Worm (Caenorhabditis elegans) whole organism, L3 larva: ENCODE results near the gene R05A10.8.

Source experiments
- elt-1 ChIP-seq: fragments of 150-350 bp; optimal IDR thresholded peaks from 2 replicates; lab custom pipeline; 2014; ENCODE audit warnings: missing biosample characterization, missing genetic modification characterization
- fos-1 ChIP-seq: fragments of 150-350 bp; optimal IDR thresholded peaks from 2 replicates; lab custom pipeline; 2014; ENCODE audit warnings: missing biosample characterization, missing genetic modification characterization
- mdl-1 ChIP-seq: fragments of 150-350 bp; optimal IDR thresholded peaks from 2 replicates; lab custom pipeline; 2014; ENCODE audit warnings: missing biosample characterization, missing genetic modification characterization
- nfya-1 ChIP-seq: sonication (generic microtip); optimal IDR thresholded peaks from 2 replicates; lab custom pipeline; 2017; ENCODE audit warnings: missing genetic modification characterization, mild to moderate bottlenecking, missing compliant biosample characterization, antibody characterized with exemption, moderate library complexity; ENCODE audit not compliant: insufficient read depth
- nhr-28 ChIP-seq: fragments of 150-350 bp; optimal IDR thresholded peaks from 2 replicates; lab custom pipeline; 2014; ENCODE audit warnings: missing biosample characterization, missing genetic modification characterization
- nhr-77 ChIP-seq: fragments of 150-350 bp; optimal IDR thresholded peaks from 2 replicates; lab custom pipeline; 2014; ENCODE audit warnings: missing biosample characterization, missing genetic modification characterization

ce11 chrIV:14196176-14196575, 38.2 kb upstream of the R05A10.8 start, which contains the start of gene F02H6.2:
- no peak for TF ChIP-seq nhr-28 (tag; lab: Kevin White, UChicago)
- no peak for TF ChIP-seq mdl-1 (tag; lab: Kevin White, UChicago)
- TF ChIP-seq fos-1 (tag; lab: Kevin White, UChicago) = no peak
- no peak for TF ChIP-seq nhr-77 (tag; lab: Kevin White, UChicago)
- TF ChIP-seq elt-1 (tag; lab: Kevin White, UChicago) = no peak
- TF ChIP-seq nfya-1 (tag; lab: Kevin White, UChicago) = no peak
